Fruit fly (Drosophila melanogaster) whole organism, embryonic: ENCODE data around the gene CG9948.

Experiments
- B-H2 ChIP-seq: fragments of 200-800 bp; sonication (Bioruptor generic); optimal IDR thresholded peaks from 2 replicates; lab custom pipeline; 2018; ENCODE audit warnings: missing biosample characterization, mild to moderate bottlenecking, missing genetic modification characterization
- CG10366 ChIP-seq: fragments of 200-800 bp; sonication (Bioruptor generic); IDR thresholded peaks from 2 replicates; pipeline ENCODE4 v1.3.6; 2022; ENCODE audit warnings: missing biosample characterization, missing genetic modification characterization
- CG10959 ChIP-seq: fragments of 200-800 bp; sonication (Bioruptor generic); IDR thresholded peaks from 2 replicates; pipeline ENCODE4 v1.3.6; 2022; ENCODE audit warnings: missing biosample characterization, missing genetic modification characterization
- CG1233 ChIP-seq: fragments of 200-800 bp; sonication (Bioruptor generic); optimal IDR thresholded peaks from 4 replicates; lab custom pipeline; 2018; ENCODE audit warnings: missing biosample characterization, mild to moderate bottlenecking, missing genetic modification characterization
- CG12391 ChIP-seq: fragments of 200-800 bp; sonication (Bioruptor generic); optimal IDR thresholded peaks from 3 replicates; lab custom pipeline; 2018; ENCODE audit warnings: missing biosample characterization, mild to moderate bottlenecking, missing genetic modification characterization, moderate library complexity
- CG12744 ChIP-seq: fragments of 200-800 bp; sonication (Bioruptor generic); optimal IDR thresholded peaks from 2 replicates; lab custom pipeline; 2016; ENCODE audit warnings: missing biosample characterization, missing genetic modification characterization
- CG15696 ChIP-seq: fragments of 200-800 bp; sonication (Bioruptor generic); optimal IDR thresholded peaks from 2 replicates; lab custom pipeline; 2019; ENCODE audit warnings: missing biosample characterization, mild to moderate bottlenecking, missing genetic modification characterization, moderate library complexity
- CG18262 ChIP-seq: fragments of 200-800 bp; optimal IDR thresholded peaks from 3 replicates; lab custom pipeline; 2019; ENCODE audit warnings: missing biosample characterization, mild to moderate bottlenecking, missing genetic modification characterization, moderate library complexity
- CG18599 ChIP-seq: fragments of 200-800 bp; sonication (Bioruptor generic); optimal IDR thresholded peaks from 3 replicates; lab custom pipeline; 2017; ENCODE audit warnings: missing biosample characterization, missing genetic modification characterization, mild to moderate bottlenecking, moderate library complexity, missing genetic modification reagents
- CG18619 ChIP-seq: fragments of 200-800 bp; sonication (Bioruptor generic); optimal IDR thresholded peaks from 3 replicates; lab custom pipeline; 2017; ENCODE audit warnings: missing biosample characterization, mild to moderate bottlenecking, missing genetic modification characterization
- CG2712 ChIP-seq: fragments of 200-800 bp; optimal IDR thresholded peaks from 3 replicates; lab custom pipeline; 2019; ENCODE audit warnings: missing biosample characterization, mild to moderate bottlenecking, missing genetic modification characterization, moderate library complexity
- CG2889 ChIP-seq: fragments of 200-800 bp; sonication (Bioruptor generic); IDR thresholded peaks from 3 replicates; pipeline ENCODE4 v1.3.6; 2022; ENCODE audit warnings: missing biosample characterization, missing genetic modification characterization
- CG3163 ChIP-seq: fragments of 200-800 bp; sonication (Bioruptor generic); optimal IDR thresholded peaks from 3 replicates; lab custom pipeline; 2016; ENCODE audit warnings: missing biosample characterization, missing genetic modification characterization
- CG32767 ChIP-seq: fragments of 200-800 bp; sonication (Bioruptor generic); IDR thresholded peaks from 2 replicates; pipeline ENCODE4 v1.3.6; 2022; ENCODE audit warnings: missing biosample characterization, missing genetic modification characterization
- CG4404 ChIP-seq: fragments of 200-800 bp; sonication (Bioruptor generic); IDR thresholded peaks from 2 replicates; pipeline ENCODE4 v1.3.6; 2022; ENCODE audit warnings: missing biosample characterization, missing genetic modification characterization
- CG4730 ChIP-seq: fragments of 200-800 bp; sonication (Bioruptor generic); IDR thresholded peaks from 2 replicates; pipeline ENCODE4 v1.3.6; 2022; ENCODE audit warnings: missing biosample characterization, missing genetic modification characterization
- CG8765 ChIP-seq: fragments of 200-800 bp; sonication (Bioruptor generic); IDR thresholded peaks from 2 replicates; pipeline ENCODE4 v1.3.6; 2022; ENCODE audit warnings: missing biosample characterization, missing genetic modification characterization
- CG9817 ChIP-seq: fragments of 200-800 bp; sonication (Bioruptor generic); optimal IDR thresholded peaks from 2 replicates; lab custom pipeline; 2018; ENCODE audit warnings: missing biosample characterization, mild to moderate bottlenecking, missing genetic modification characterization, moderate library complexity
- Dp ChIP-seq: fragments of 200-800 bp; sonication (Bioruptor generic); optimal IDR thresholded peaks from 2 replicates; lab custom pipeline; 2018; ENCODE audit warnings: missing biosample characterization, mild to moderate bottlenecking, missing genetic modification characterization, moderate library complexity
- Ets97D ChIP-seq: fragments of 200-800 bp; sonication (Bioruptor generic); optimal IDR thresholded peaks from 3 replicates; lab custom pipeline; 2016; ENCODE audit warnings: missing biosample characterization, missing genetic modification characterization
- H2.0 ChIP-seq: fragments of 200-800 bp; sonication (Bioruptor generic); IDR thresholded peaks from 2 replicates; pipeline ENCODE4 v1.3.6; 2022; ENCODE audit warnings: missing biosample characterization, missing genetic modification characterization
- Hmx ChIP-seq: fragments of 200-800 bp; sonication (Bioruptor generic); optimal IDR thresholded peaks from 2 replicates; lab custom pipeline; 2016; ENCODE audit warnings: missing biosample characterization, missing genetic modification characterization
- Hr51 ChIP-seq, 2 experiments: fragments of 200-800 bp; sonication (Bioruptor generic); optimal IDR thresholded peaks; 2 replicates in 1 of 2; 3 replicates in 1 of 2; lab custom pipeline; 2016 to 2018; ENCODE audit warnings: missing biosample characterization in 2 of 2, missing genetic modification characterization in 2 of 2, mild to moderate bottlenecking in 1 of 2, moderate library complexity in 1 of 2
- MBD-R2 ChIP-seq: fragments of 200-800 bp; sonication (Bioruptor generic); IDR thresholded peaks from 2 replicates; pipeline ENCODE4 v1.3.6; 2022; ENCODE audit warnings: missing biosample characterization, missing genetic modification characterization
- NC2β ChIP-seq: fragments of 200-800 bp; sonication (Bioruptor generic); optimal IDR thresholded peaks from 2 replicates; lab custom pipeline; 2016; ENCODE audit warnings: missing biosample characterization, missing genetic modification characterization
- Pdp1 ChIP-seq, 2 experiments: fragments of 200-800 bp; sonication (Bioruptor generic); optimal IDR thresholded peaks; 3 replicates each; lab custom pipeline; 2016; ENCODE audit warnings: missing biosample characterization in 2 of 2, missing genetic modification characterization in 2 of 2, mild to moderate bottlenecking in 1 of 2, moderate library complexity in 1 of 2
- Ravus ChIP-seq: fragments of 200-800 bp; sonication (Bioruptor generic); IDR thresholded peaks from 2 replicates; pipeline ENCODE4 v1.3.6; 2022; ENCODE audit warnings: missing biosample characterization, missing genetic modification characterization
- Xbp1 ChIP-seq: fragments of 200-800 bp; sonication (Bioruptor generic); optimal IDR thresholded peaks from 3 replicates; lab custom pipeline; 2016; ENCODE audit warnings: missing biosample characterization, mild to moderate bottlenecking, missing genetic modification characterization
- ab ChIP-seq: fragments of 200-800 bp; sonication (Bioruptor generic); optimal IDR thresholded peaks from 2 replicates; lab custom pipeline; 2016; ENCODE audit warnings: missing biosample characterization, missing genetic modification characterization
- al ChIP-seq: fragments of 200-800 bp; sonication (Bioruptor generic); IDR thresholded peaks from 2 replicates; pipeline ENCODE4 v1.3.6; 2022; ENCODE audit warnings: missing biosample characterization, missing genetic modification characterization
- amos ChIP-seq: fragments of 200-800 bp; sonication (Bioruptor generic); IDR thresholded peaks from 2 replicates; pipeline ENCODE4 v1.3.6; 2022; ENCODE audit warnings: missing biosample characterization, missing genetic modification characterization; ENCODE audit not compliant: partially characterized antibody
- ato ChIP-seq: fragments of 200-800 bp; sonication (Bioruptor generic); IDR thresholded peaks from 2 replicates; pipeline ENCODE4 v1.3.6; 2022; ENCODE audit warnings: missing biosample characterization, missing genetic modification characterization; ENCODE audit not compliant: partially characterized antibody
- bab2 ChIP-seq: fragments of 200-800 bp; sonication (Bioruptor generic); optimal IDR thresholded peaks from 2 replicates; lab custom pipeline; 2016; ENCODE audit warnings: missing biosample characterization, missing genetic modification characterization
- bbx ChIP-seq: fragments of 200-800 bp; sonication (Bioruptor generic); IDR thresholded peaks from 2 replicates; pipeline ENCODE4 v1.3.6; 2022; ENCODE audit warnings: missing biosample characterization, missing genetic modification characterization; ENCODE audit not compliant: partially characterized antibody
- cwo ChIP-seq: fragments of 200-800 bp; sonication (Bioruptor generic); optimal IDR thresholded peaks from 3 replicates; lab custom pipeline; 2017; ENCODE audit warnings: missing biosample characterization, missing genetic modification characterization, mild to moderate bottlenecking, moderate library complexity, missing genetic modification reagents
- gce ChIP-seq: fragments of 200-800 bp; sonication (Bioruptor generic); IDR thresholded peaks from 3 replicates; pipeline ENCODE4 v1.3.6; 2022; ENCODE audit warnings: missing biosample characterization, missing genetic modification characterization
- kah ChIP-seq: fragments of 200-800 bp; sonication (Bioruptor generic); optimal IDR thresholded peaks from 2 replicates; lab custom pipeline; 2018; ENCODE audit warnings: missing biosample characterization, mild to moderate bottlenecking, missing genetic modification characterization
- kay ChIP-seq: fragments of 200-800 bp; sonication (Bioruptor generic); optimal IDR thresholded peaks from 2 replicates; lab custom pipeline; 2016; ENCODE audit warnings: missing biosample characterization, missing genetic modification characterization
- lilli ChIP-seq: fragments of 200-800 bp; sonication (Bioruptor generic); optimal IDR thresholded peaks from 3 replicates; lab custom pipeline; 2016; ENCODE audit warnings: missing biosample characterization, missing genetic modification characterization
- mam ChIP-seq: fragments of 200-800 bp; sonication (Bioruptor generic); optimal IDR thresholded peaks from 3 replicates; lab custom pipeline; 2016; ENCODE audit warnings: missing biosample characterization, missing genetic modification characterization
- onecut ChIP-seq: fragments of 200-800 bp; sonication (Bioruptor generic); IDR thresholded peaks from 2 replicates; pipeline ENCODE4 v1.3.6; 2022; ENCODE audit warnings: missing biosample characterization, missing genetic modification characterization
- pb ChIP-seq: fragments of 200-800 bp; sonication (Bioruptor generic); optimal IDR thresholded peaks from 3 replicates; lab custom pipeline; 2016; ENCODE audit warnings: missing biosample characterization, missing genetic modification characterization
- row ChIP-seq: fragments of 200-800 bp; sonication (Bioruptor generic); IDR thresholded peaks from 3 replicates; pipeline ENCODE4 v1.3.6; 2022; ENCODE audit warnings: missing biosample characterization, missing genetic modification characterization
- sr ChIP-seq: fragments of 200-800 bp; sonication (Bioruptor generic); IDR thresholded peaks from 3 replicates; pipeline ENCODE4 v1.3.6; 2022; ENCODE audit warnings: missing biosample characterization, missing genetic modification characterization
- stc ChIP-seq: fragments of 200-800 bp; sonication (Bioruptor generic); IDR thresholded peaks from 2 replicates; pipeline ENCODE4 v1.3.6; 2022; ENCODE audit warnings: missing biosample characterization, missing genetic modification characterization
- tup ChIP-seq: fragments of 200-800 bp; sonication (Bioruptor generic); optimal IDR thresholded peaks from 2 replicates; lab custom pipeline; 2016; ENCODE audit warnings: missing biosample characterization, mild to moderate bottlenecking, missing genetic modification characterization, moderate library complexity
- unpg ChIP-seq: fragments of 200-800 bp; sonication (Bioruptor generic); optimal IDR thresholded peaks from 3 replicates; lab custom pipeline; 2018; ENCODE audit warnings: missing biosample characterization, mild to moderate bottlenecking, missing genetic modification characterization, moderate library complexity
- vnd ChIP-seq: fragments of 200-800 bp; sonication (Bioruptor generic); IDR thresholded peaks from 3 replicates; pipeline ENCODE4 v1.3.6; 2022; ENCODE audit warnings: missing biosample characterization, missing genetic modification characterization; ENCODE audit not compliant: partially characterized antibody
- zen ChIP-seq: fragments of 200-800 bp; sonication (Bioruptor generic); optimal IDR thresholded peaks from 3 replicates; lab custom pipeline; 2018; ENCODE audit warnings: missing biosample characterization, mild to moderate bottlenecking, missing genetic modification characterization, moderate library complexity

CG9948 gene

dm6 chr3L:6988942-6989569, 33.3 kb downstream of the CG9948 start (continued):
- TF ChIP-seq Ravus (GFP tag; lab: Robert Waterston, UW) (peak; percentile 15; the same call in 1 of the 2 replicates), sr (peak; percentile 45; the same call in 2 of the 3 replicates), CG1233 (GFP tag; lab: Kevin White, UChicago) (peak; percentile 92), zen (tag; lab: Kevin White, UChicago) (peak; percentile 88), CG18262 (tag; lab: Kevin White, UChicago) (peak; percentile 98), CG12391 (peak; percentile 94), CG18619 (GFP tag; lab: Kevin White, UChicago) (peak; percentile 94), CG2889 (GFP tag; lab: Robert Waterston, UW) (peak; percentile 55; the same call in 2 of the 3 replicates), MBD-R2 (GFP tag; lab: Robert Waterston, UW) (peak; percentile 53; the same call in 1 of the 2 replicates), vnd (GFP tag; lab: Robert Waterston, UW) (no peak), al (GFP tag; lab: Robert Waterston, UW) (peak; percentile 86), CG32767 (GFP tag; lab: Robert Waterston, UW) (peak; percentile 81), tup (GFP tag; lab: Kevin White, UChicago) (peak; percentile 2), CG12744 (GFP tag; lab: Kevin White, UChicago) (no peak), CG2712 (peak; percentile 97), bab2 (GFP tag; lab: Kevin White, UChicago) (peak; percentile 69), lilli (peak; percentile 71), kah (GFP tag; lab: Kevin White, UChicago) (peak; percentile 76), Hr51 (GFP tag; optimal IDR thresholded peaks at IDR 0.05; lab: Kevin White, UChicago) (peak; percentile 49 to 94), CG9817 (peak; percentile 81), cwo (GFP tag; lab: Kevin White, UChicago) (peak; percentile 88), Ets97D (no peak), stc (GFP tag; lab: Robert Waterston, UW) (peak; percentile 82), CG8765 (GFP tag; lab: Robert Waterston, UW) (peak; percentile 32), ato (no peak), CG4730 (GFP tag; lab: Robert Waterston, UW) (peak; percentile 79), gce (GFP tag; lab: Robert Waterston, UW) (peak; percentile 45; the same call in 1 of the 3 replicates), pb (GFP tag; lab: Kevin White, UChicago) (peak; percentile 59), B-H2 (GFP tag; lab: Kevin White, UChicago) (peak; percentile 53), CG10366 (peak; percentile 65), Pdp1 (GFP tag; optimal IDR thresholded peaks at IDR 0.05; lab: Kevin White, UChicago) (peak; percentile 80 to 82), onecut (GFP tag; lab: Robert Waterston, UW) (peak; percentile 80), CG4404 (peak; percentile 85), NC2β (peak; percentile 13), CG18599 (peak; percentile 95), row (GFP tag; lab: Robert Waterston, UW) (peak; percentile 89), kay (GFP tag; lab: Kevin White, UChicago) (peak; percentile 91), Hmx (GFP tag; lab: Kevin White, UChicago) (peak; percentile 80), Xbp1 (GFP tag; lab: Kevin White, UChicago) (peak; percentile 87), CG15696 (tag; lab: Kevin White, UChicago) (peak; percentile 92), mam (peak; percentile 77), unpg (peak; percentile 80), ab (GFP tag; lab: Kevin White, UChicago) (no peak), Dp (GFP tag; lab: Kevin White, UChicago) (no peak), H2.0 (GFP tag; lab: Robert Waterston, UW) (peak; percentile 62), CG10959 (GFP tag; lab: Robert Waterston, UW) (peak; percentile 56; the same call in 1 of the 2 replicates), amos (GFP tag; lab: Robert Waterston, UW) (no peak), CG3163 (GFP tag; lab: Kevin White, UChicago) (no peak), bbx (peak; percentile 28; the same call in 1 of the 2 replicates)
